Worm (Caenorhabditis elegans): ENCODE results near the gene glb-29.

glb-29 gene

DNA sequence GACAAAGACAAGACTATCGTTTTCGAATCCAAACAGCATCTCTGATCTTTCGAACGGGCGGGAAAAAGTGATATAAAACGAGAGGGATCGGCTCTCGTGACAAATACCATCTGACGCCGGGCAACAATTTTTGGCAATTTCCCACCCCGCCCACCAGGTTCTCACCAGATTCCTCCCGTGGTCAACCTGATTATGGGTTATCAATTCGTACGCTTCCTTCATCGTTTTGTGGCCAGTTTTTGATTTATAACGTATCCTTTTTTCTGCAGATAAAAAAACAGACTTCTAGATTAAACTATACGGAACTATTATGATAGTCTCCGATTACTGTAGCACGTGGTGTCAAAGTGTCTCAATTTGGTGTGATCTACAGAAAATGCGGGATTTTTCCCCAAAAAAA, 44.1 kb downstream of the glb-29 start (continued):
- no peak for TF ChIP-seq Y5F2A.4 (GFP tag; optimal IDR thresholded peaks at IDR 0.05)
- no peak for TF ChIP-seq F37D6.2 (tag; optimal IDR thresholded peaks at IDR 0.05)
- no peak for TF ChIP-seq lin-1 (GFP tag; IDR thresholded peaks at IDR 0.05)
- no peak for TF ChIP-seq unc-39 (tag; optimal IDR thresholded peaks at IDR 0.05)
- TF ChIP-seq zfp-2 (tag; optimal IDR thresholded peaks at IDR 0.05), result no peak
- TF ChIP-seq ceh-44 (GFP tag; IDR thresholded peaks at IDR 0.05), result no peak
- TF ChIP-seq nhr-6 (tag; optimal IDR thresholded peaks at IDR 0.05), result no peak
- TF ChIP-seq Y105C5A.15 (GFP tag; IDR thresholded peaks at IDR 0.05), result no peak

- TF ChIP-seq ceh-32 (tag; optimal IDR thresholded peaks at IDR 0.05; ENCODE audit: poor library complexity) (no peak), mxl-3 (GFP tag; optimal IDR thresholded peaks at IDR 0.05) (peak; percentile 70), ceh-44 (GFP tag; IDR thresholded peaks at IDR 0.05) (no peak), ceh-28 (tag; optimal IDR thresholded peaks at IDR 0.05) (no peak), hlh-30 (tag; optimal IDR thresholded peaks at IDR 0.05; ENCODE audit: insufficient read depth) (peak; percentile 37), snpc-1.2 (GFP tag; IDR thresholded peaks at IDR 0.05) (no peak), hlh-11 (tag; optimal IDR thresholded peaks at IDR 0.05) (peak; percentile 6), nhr-28 (tag; optimal IDR thresholded peaks at IDR 0.05) (peak; percentile 18), daf-8 (GFP tag; IDR thresholded peaks at IDR 0.05) (no peak), rbr-2 (tag; optimal IDR thresholded peaks at IDR 0.05) (no peak), unc-62 (GFP tag; optimal IDR thresholded peaks at IDR 0.05 in 1 of 2) (peak in 1 of 2 experiments; percentile 58), unc-62 (tag; optimal IDR thresholded peaks at IDR 0.05) (no peak), madf-5 (GFP tag; IDR thresholded peaks at IDR 0.05) (no peak), mdl-1 (tag; optimal IDR thresholded peaks at IDR 0.05) (peak; percentile 35 to 77), zfp-3 (GFP tag; conservative IDR thresholded peaks at IDR 0.05) (no peak), F44E2.7 (GFP tag; IDR thresholded peaks at IDR 0.05) (no peak), nhr-11 (tag; optimal IDR thresholded peaks at IDR 0.05) (no peak), fkh-10 (GFP tag; optimal IDR thresholded peaks at IDR 0.05) (no peak), daf-19 (GFP tag; conservative IDR thresholded peaks at IDR 0.05) (no peak), lin-1 (GFP tag; IDR thresholded peaks at IDR 0.05) (no peak)
These were observed 44.6 kb downstream of the glb-29 start for ce11 chrII:12053486-12053885.

DNA sequence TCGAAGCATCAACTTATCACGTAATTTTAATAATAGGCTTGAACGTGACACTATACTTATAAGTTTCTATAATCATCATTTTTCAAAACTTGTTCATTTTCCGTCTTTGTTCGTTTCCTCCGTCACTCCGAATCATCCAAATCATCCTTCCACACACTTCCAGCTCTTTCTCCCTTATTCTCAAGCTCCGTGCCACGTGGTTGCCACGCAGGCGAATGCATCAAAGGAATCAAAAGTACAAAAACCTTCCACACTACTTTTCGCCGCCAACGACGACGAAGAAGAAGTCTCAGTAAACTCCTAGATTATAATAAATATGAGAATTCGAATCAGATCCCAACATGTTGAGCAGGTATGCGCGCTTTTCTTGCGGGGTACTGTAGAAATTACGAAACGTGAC, 45.3 kb downstream of the glb-29 start:
- TF ChIP-seq pqm-1 (tag; optimal IDR thresholded peaks at IDR 0.05) (no peak), D1046.2 (GFP tag; IDR thresholded peaks at IDR 0.05) (no peak), lsy-2 (tag; optimal IDR thresholded peaks at IDR 0.05) (peak in 1 of 2 experiments; percentile 1), hmg-1.1 (GFP tag; IDR thresholded peaks at IDR 0.05) (0 out of 2 replicates have a peak, but pooled peaks have one; percentile 15), hlh-30 (tag; optimal IDR thresholded peaks at IDR 0.05; ENCODE audit: insufficient read depth) (no peak), saeg-2 (GFP tag; IDR thresholded peaks at IDR 0.05) (no peak), mxl-2 (GFP tag; conservative IDR thresholded peaks at IDR 0.05) (no peak), aha-1 (tag) (peak; percentile 27), hif-1 (tag; optimal IDR thresholded peaks at IDR 0.05) (no peak), T26A8.4 (GFP tag; IDR thresholded peaks at IDR 0.05) (no peak), R02D3.7 (tag; optimal IDR thresholded peaks at IDR 0.05) (no peak), dmd-8 (GFP tag; IDR thresholded peaks at IDR 0.05) (no peak), nhr-28 (tag; optimal IDR thresholded peaks at IDR 0.05) (no peak), nhr-42 (GFP tag; IDR thresholded peaks at IDR 0.05) (no peak), ama-1 (optimal IDR thresholded peaks at IDR 0.05) (no peak), nhr-10 (tag; optimal IDR thresholded peaks at IDR 0.05) (no peak), madf-5 (GFP tag; IDR thresholded peaks at IDR 0.05) (0 out of 4 replicates have a peak, but pooled peaks of 1 of the 2 experiments have one; percentile 28), lin-15B (tag; optimal IDR thresholded peaks at IDR 0.05) (no peak), set-16 (GFP tag; IDR thresholded peaks at IDR 0.05) (no peak), mes-2 (tag; optimal IDR thresholded peaks at IDR 0.05; ENCODE audit: poor library complexity, severe bottlenecking) (no peak)

Measured in whole organism, L4 larva.